Fruit fly (Drosophila melanogaster): Measurements from ENCODE around the gene dmrt99B.
A peak's percentile ranks its signal among the peaks of the same experiment; 100 is the strongest.

The dmrt99B gene

dm6 chr3R:29736678-29737093 is 44.3 kb downstream of the dmrt99B start, which contains the start of the genes CG7601 and CIA30 (continued):
- TF ChIP-seq Optix (GFP tag; IDR thresholded peaks at IDR 0.05) (peak; percentile 100), CG34224 (GFP tag; IDR thresholded peaks at IDR 0.05; ENCODE audit: partially characterized antibody) (0 out of 3 replicates have a peak, but pooled peaks have one; percentile 47), gce (GFP tag; IDR thresholded peaks at IDR 0.05) (peak; percentile 100), gsb-n (tag; optimal IDR thresholded peaks at IDR 0.05) (peak; percentile 95), CG11456 (GFP tag; IDR thresholded peaks at IDR 0.05) (peak; percentile 100), CG7963 (GFP tag; IDR thresholded peaks at IDR 0.05; ENCODE audit: partially characterized antibody) (no peak), CG13775 (GFP tag; optimal IDR thresholded peaks at IDR 0.05) (peak; percentile 96), Dbx (GFP tag; IDR thresholded peaks at IDR 0.05) (peak; percentile 100), Usf (GFP tag; optimal IDR thresholded peaks at IDR 0.05) (peak; percentile 93), zfh2 (GFP tag; optimal IDR thresholded peaks at IDR 0.05) (peak; percentile 99), fd102C (GFP tag; optimal IDR thresholded peaks at IDR 0.05) (peak; percentile 83), bsh (GFP tag; optimal IDR thresholded peaks at IDR 0.05) (peak; percentile 91 to 96), trem (tag; optimal IDR thresholded peaks at IDR 0.05) (peak; percentile 95), Hey (tag; optimal IDR thresholded peaks at IDR 0.05) (peak; percentile 87), sug (tag; optimal IDR thresholded peaks at IDR 0.05) (peak; percentile 98), CG14441 (GFP tag; IDR thresholded peaks at IDR 0.05) (peak; percentile 100), CG7271 (tag; optimal IDR thresholded peaks at IDR 0.05) (peak; percentile 96), CG18619 (GFP tag; optimal IDR thresholded peaks at IDR 0.05) (peak; percentile 96), Bgb (GFP tag; IDR thresholded peaks at IDR 0.05; ENCODE audit: partially characterized antibody) (peak; percentile 33; the same call in 1 of the 2 replicates), CG15601 (tag; optimal IDR thresholded peaks at IDR 0.05) (no peak), E2f1 (GFP tag; IDR thresholded peaks at IDR 0.05) (peak; percentile 100), Dp (GFP tag; optimal IDR thresholded peaks at IDR 0.05) (peak; percentile 20), gcm (GFP tag; optimal IDR thresholded peaks at IDR 0.05) (no peak), CG30020 (tag; optimal IDR thresholded peaks at IDR 0.05) (peak; percentile 85), CG5180 (GFP tag; optimal IDR thresholded peaks at IDR 0.05) (peak; percentile 92), CG32772 (GFP tag; IDR thresholded peaks at IDR 0.05) (peak; percentile 100), CG12659 (GFP tag; optimal IDR thresholded peaks at IDR 0.05) (peak; percentile 98), CTCF (GFP tag; optimal IDR thresholded peaks at IDR 0.05) (peak; percentile 63), D (optimal IDR thresholded peaks at IDR 0.05) (no peak), D (GFP tag; optimal IDR thresholded peaks at IDR 0.05) (peak; percentile 97), CG11696 (GFP tag; IDR thresholded peaks at IDR 0.05) (peak; percentile 99), CG31224 (GFP tag; IDR thresholded peaks at IDR 0.05) (peak; percentile 99), CG2116 (GFP tag; optimal IDR thresholded peaks at IDR 0.05) (peak; percentile 80), CG33557 (GFP tag; optimal IDR thresholded peaks at IDR 0.05) (peak; percentile 91), CG4617 (GFP tag; optimal IDR thresholded peaks at IDR 0.05; ENCODE audit: borderline replicate concordance) (peak; percentile 97), ci (GFP tag; IDR thresholded peaks at IDR 0.05) (peak; percentile 100), Max (GFP tag; optimal IDR thresholded peaks at IDR 0.05) (peak; percentile 99), HLH3B (GFP tag; IDR thresholded peaks at IDR 0.05) (peak; percentile 100), CG2120 (GFP tag; optimal IDR thresholded peaks at IDR 0.05) (peak; percentile 99), tll (GFP tag; optimal IDR thresholded peaks at IDR 0.05) (peak; percentile 7 to 41), ttk (GFP tag; IDR thresholded peaks at IDR 0.05) (peak; percentile 100), CG7839 (tag; optimal IDR thresholded peaks at IDR 0.05) (peak; percentile 99), sens (GFP tag) (peak; percentile 100), Atf3 (GFP tag; optimal IDR thresholded peaks at IDR 0.05) (peak; percentile 97), CG17912 (GFP tag; optimal IDR thresholded peaks at IDR 0.05) (peak; percentile 87), CG18476 (GFP tag; optimal IDR thresholded peaks at IDR 0.05) (peak; percentile 97), CG7928 (GFP tag; optimal IDR thresholded peaks at IDR 0.05) (peak; percentile 84), CG9215 (GFP tag; IDR thresholded peaks at IDR 0.05) (peak; percentile 100), CG2889 (GFP tag; IDR thresholded peaks at IDR 0.05) (peak; percentile 99), stwl (tag; optimal IDR thresholded peaks at IDR 0.05) (peak; percentile 65), al (GFP tag; IDR thresholded peaks at IDR 0.05) (peak; percentile 100)

Measured in whole organism, embryonic.